Fruit fly (Drosophila melanogaster) whole organism, embryonic: ENCODE data around the gene CG3104.

Source experiments
- Blimp-1 ChIP-seq: fragments of 200-800 bp; sonication (Bioruptor generic); optimal IDR thresholded peaks from 3 replicates; lab custom pipeline; 2018; ENCODE audit warnings: missing biosample characterization, missing genetic modification characterization, mild to moderate bottlenecking, moderate library complexity, missing genetic modification reagents
- CG10147 ChIP-seq: fragments of 200-800 bp; sonication (Bioruptor generic); optimal IDR thresholded peaks from 2 replicates; lab custom pipeline; 2019; ENCODE audit warnings: missing biosample characterization, mild to moderate bottlenecking, missing genetic modification characterization, moderate library complexity
- CG17568 ChIP-seq: fragments of 200-800 bp; sonication (Bioruptor generic); optimal IDR thresholded peaks from 2 replicates; lab custom pipeline; 2018; ENCODE audit warnings: missing biosample characterization, mild to moderate bottlenecking, missing genetic modification characterization, moderate library complexity
- CG2116 ChIP-seq: fragments of 200-800 bp; sonication (Bioruptor generic); optimal IDR thresholded peaks from 3 replicates; lab custom pipeline; 2018; ENCODE audit warnings: missing biosample characterization, mild to moderate bottlenecking, missing genetic modification characterization
- CG30020 ChIP-seq: fragments of 200-800 bp; optimal IDR thresholded peaks from 2 replicates; lab custom pipeline; 2019; ENCODE audit warnings: missing biosample characterization, mild to moderate bottlenecking, missing genetic modification characterization, moderate library complexity
- CG31224 ChIP-seq: fragments of 200-800 bp; sonication (Bioruptor generic); IDR thresholded peaks from 2 replicates; pipeline ENCODE4 v1.3.6; 2022; ENCODE audit warnings: missing biosample characterization, missing genetic modification characterization
- CG3163 ChIP-seq: fragments of 200-800 bp; sonication (Bioruptor generic); optimal IDR thresholded peaks from 3 replicates; lab custom pipeline; 2016; ENCODE audit warnings: missing biosample characterization, missing genetic modification characterization
- CG3726 ChIP-seq: fragments of 200-800 bp; sonication (Bioruptor generic); IDR thresholded peaks from 3 replicates; pipeline ENCODE4, ENCODE4 v1.3.6; 2022; ENCODE audit warnings: missing biosample characterization, missing genetic modification characterization
- CG4282 ChIP-seq: fragments of 200-800 bp; sonication (Bioruptor generic); optimal IDR thresholded peaks from 2 replicates; lab custom pipeline; 2016; ENCODE audit warnings: missing biosample characterization, missing genetic modification characterization
- CG6854 ChIP-seq: fragments of 200-800 bp; sonication (Bioruptor generic); optimal IDR thresholded peaks from 3 replicates; lab custom pipeline; 2017; ENCODE audit warnings: missing biosample characterization, mild to moderate bottlenecking, missing genetic modification characterization
- CG7372 ChIP-seq: fragments of 200-800 bp; sonication (Bioruptor generic); IDR thresholded peaks from 2 replicates; pipeline ENCODE4 v1.3.6; 2022; ENCODE audit warnings: missing biosample characterization, missing genetic modification characterization
- Dip3 ChIP-seq: fragments of 200-800 bp; sonication (Bioruptor generic); optimal IDR thresholded peaks from 3 replicates; lab custom pipeline; 2016; ENCODE audit warnings: missing biosample characterization, missing genetic modification characterization
- Dp ChIP-seq: fragments of 200-800 bp; sonication (Bioruptor generic); optimal IDR thresholded peaks from 2 replicates; lab custom pipeline; 2018; ENCODE audit warnings: missing biosample characterization, mild to moderate bottlenecking, missing genetic modification characterization, moderate library complexity
- Hand ChIP-seq: fragments of 200-800 bp; sonication (Bioruptor generic); optimal IDR thresholded peaks from 2 replicates; lab custom pipeline; 2017; ENCODE audit warnings: mild to moderate bottlenecking, missing biosample characterization, missing genetic modification reagents, missing genetic modification characterization
- Hr51 ChIP-seq, 2 experiments: fragments of 200-800 bp; sonication (Bioruptor generic); optimal IDR thresholded peaks; 2 replicates in 1 of 2; 3 replicates in 1 of 2; lab custom pipeline; 2016 to 2018; ENCODE audit warnings: missing biosample characterization in 2 of 2, missing genetic modification characterization in 2 of 2, mild to moderate bottlenecking in 1 of 2, moderate library complexity in 1 of 2
- Med ChIP-seq: fragments of 200-800 bp; sonication (Bioruptor generic); peaks from one replicate; lab custom pipeline; 2016; ENCODE audit warnings: missing biosample characterization, missing genetic modification characterization, mild to moderate bottlenecking, inconsistent platforms, moderate library complexity
- Nf-YA ChIP-seq: fragments of 200-800 bp; sonication (Bioruptor generic); IDR thresholded peaks from 2 replicates; pipeline ENCODE4 v1.3.6; 2022; ENCODE audit warnings: missing biosample characterization, missing genetic modification characterization
- Oli ChIP-seq: fragments of 200-800 bp; sonication (Bioruptor generic); optimal IDR thresholded peaks from 2 replicates; lab custom pipeline; 2018; ENCODE audit warnings: missing biosample characterization, mild to moderate bottlenecking, missing genetic modification characterization, moderate library complexity
- Rfx ChIP-seq: fragments of 200-800 bp; sonication (Bioruptor generic); IDR thresholded peaks from 2 replicates; pipeline ENCODE4 v1.3.6; 2022; ENCODE audit warnings: missing biosample characterization, missing genetic modification characterization
- Xbp1 ChIP-seq: fragments of 200-800 bp; sonication (Bioruptor generic); optimal IDR thresholded peaks from 3 replicates; lab custom pipeline; 2016; ENCODE audit warnings: missing biosample characterization, mild to moderate bottlenecking, missing genetic modification characterization
- amos ChIP-seq: fragments of 200-800 bp; sonication (Bioruptor generic); IDR thresholded peaks from 2 replicates; pipeline ENCODE4 v1.3.6; 2022; ENCODE audit warnings: missing biosample characterization, missing genetic modification characterization; ENCODE audit not compliant: partially characterized antibody
- aop ChIP-seq: fragments of 200-800 bp; sonication (Bioruptor generic); IDR thresholded peaks from 2 replicates; pipeline ENCODE4 v1.3.6; 2022; ENCODE audit warnings: missing biosample characterization, missing genetic modification characterization
- ap ChIP-seq: fragments of 200-800 bp; sonication (Bioruptor generic); IDR thresholded peaks from 2 replicates; pipeline ENCODE4 v1.3.6; 2022; ENCODE audit warnings: missing biosample characterization, missing genetic modification characterization
- ase ChIP-seq: fragments of 200-800 bp; sonication (Bioruptor generic); IDR thresholded peaks from 3 replicates; pipeline ENCODE4 v1.3.6; 2022; ENCODE audit warnings: missing biosample characterization, missing genetic modification characterization
- cwo ChIP-seq: fragments of 200-800 bp; sonication (Bioruptor generic); optimal IDR thresholded peaks from 3 replicates; lab custom pipeline; 2017; ENCODE audit warnings: missing biosample characterization, missing genetic modification characterization, mild to moderate bottlenecking, moderate library complexity, missing genetic modification reagents
- danr ChIP-seq: fragments of 200-800 bp; sonication (Bioruptor generic); IDR thresholded peaks from 2 replicates; pipeline ENCODE4 v1.3.6; 2022; ENCODE audit warnings: missing biosample characterization, missing genetic modification characterization
- disco-r ChIP-seq: fragments of 200-800 bp; sonication (Bioruptor generic); optimal IDR thresholded peaks from 2 replicates; lab custom pipeline; 2016; ENCODE audit warnings: missing biosample characterization, missing genetic modification characterization
- fd102C ChIP-seq: fragments of 200-800 bp; sonication (Bioruptor generic); optimal IDR thresholded peaks from 2 replicates; lab custom pipeline; 2018; ENCODE audit warnings: missing biosample characterization, mild to moderate bottlenecking, missing genetic modification characterization, moderate library complexity
- gt ChIP-seq: fragments of 200-800 bp; sonication (Bioruptor generic); IDR thresholded peaks from 2 replicates; pipeline ENCODE4 v1.3.6; 2022; ENCODE audit warnings: missing biosample characterization, missing genetic modification characterization
- her ChIP-seq: fragments of 200-800 bp; sonication (Bioruptor generic); optimal IDR thresholded peaks from 2 replicates; lab custom pipeline; 2016; ENCODE audit warnings: missing biosample characterization, missing genetic modification characterization
- insv ChIP-seq, 2 experiments: fragments of 200-800 bp; sonication (Bioruptor generic); optimal IDR thresholded peaks; 3 replicates each; lab custom pipeline; 2016 to 2018; ENCODE audit warnings: missing biosample characterization in 2 of 2, missing genetic modification characterization in 2 of 2
- kah ChIP-seq: fragments of 200-800 bp; sonication (Bioruptor generic); optimal IDR thresholded peaks from 2 replicates; lab custom pipeline; 2018; ENCODE audit warnings: missing biosample characterization, mild to moderate bottlenecking, missing genetic modification characterization
- nmo ChIP-seq: fragments of 200-800 bp; sonication (Bioruptor generic); optimal IDR thresholded peaks from 2 replicates; lab custom pipeline; 2018; ENCODE audit warnings: missing biosample characterization, mild to moderate bottlenecking, missing genetic modification characterization, moderate library complexity
- pho ChIP-seq: fragments of 200-800 bp; sonication (Bioruptor generic); optimal IDR thresholded peaks from 2 replicates; lab custom pipeline; 2016; ENCODE audit warnings: missing biosample characterization, missing genetic modification characterization
- pita ChIP-seq: fragments of 200-800 bp; sonication (Bioruptor generic); optimal IDR thresholded peaks from 2 replicates; lab custom pipeline; 2017; ENCODE audit warnings: missing biosample characterization, mild to moderate bottlenecking, missing genetic modification characterization
- prd ChIP-seq, 3 experiments: fragments of >200 bp in 2 of 3; fragments of 200-800 bp in 1 of 3; sonication (Bioruptor generic) in 1 of 3; optimal IDR thresholded peaks in 2 of 3; IDR thresholded peaks in 1 of 3; 2 replicates in 2 of 3; 3 replicates in 1 of 3; pipeline versions ENCODE4 v1.3.6 to Lab custom; 2017 to 2022; ENCODE audit warnings: missing biosample characterization in 1 of 3, missing genetic modification characterization in 1 of 3
- pzg ChIP-seq: fragments of 200-800 bp; sonication (Bioruptor generic); optimal IDR thresholded peaks from 3 replicates; lab custom pipeline; 2018; ENCODE audit warnings: missing biosample characterization, mild to moderate bottlenecking, missing genetic modification characterization, moderate library complexity
- sc ChIP-seq, 3 experiments: fragments of >200 bp in 2 of 3; fragments of 200-800 bp in 1 of 3; sonication (Bioruptor generic) in 1 of 3; optimal IDR thresholded peaks; 2 replicates in 2 of 3; 3 replicates in 1 of 3; lab custom pipeline; 2017; ENCODE audit warnings: mild to moderate bottlenecking in 1 of 3, missing biosample characterization in 1 of 3, missing genetic modification characterization in 1 of 3, missing genetic modification reagents in 1 of 3
- shn ChIP-seq: fragments of 200-800 bp; sonication (Bioruptor generic); optimal IDR thresholded peaks from 3 replicates; lab custom pipeline; 2016; ENCODE audit warnings: missing biosample characterization, missing genetic modification characterization
- sima ChIP-seq: fragments of 200-800 bp; sonication (Bioruptor generic); optimal IDR thresholded peaks from 2 replicates; lab custom pipeline; 2016; ENCODE audit warnings: missing biosample characterization, missing genetic modification characterization
- sisA ChIP-seq: fragments of 200-800 bp; sonication (Bioruptor generic); IDR thresholded peaks from 2 replicates; pipeline ENCODE4 v1.3.6; 2022; ENCODE audit warnings: missing biosample characterization, missing genetic modification characterization
- sqz ChIP-seq: fragments of 200-800 bp; sonication (Bioruptor generic); optimal IDR thresholded peaks from 3 replicates; lab custom pipeline; 2018; ENCODE audit warnings: missing biosample characterization, mild to moderate bottlenecking, missing genetic modification characterization
- ssp ChIP-seq: fragments of 200-800 bp; sonication (Bioruptor generic); IDR thresholded peaks from 2 replicates; pipeline ENCODE4 v1.3.6; 2022; ENCODE audit warnings: missing biosample characterization, missing genetic modification characterization
- tgo ChIP-seq: fragments of 200-800 bp; sonication (Bioruptor generic); IDR thresholded peaks from 3 replicates; pipeline ENCODE4 v1.3.6; 2022; ENCODE audit warnings: missing biosample characterization, missing genetic modification characterization
- tin ChIP-seq: fragments of 200-800 bp; sonication (Bioruptor generic); optimal IDR thresholded peaks from 3 replicates; lab custom pipeline; 2016; ENCODE audit warnings: missing biosample characterization, missing genetic modification characterization
- trh ChIP-seq: fragments of 200-800 bp; sonication (Bioruptor generic); optimal IDR thresholded peaks from 2 replicates; lab custom pipeline; 2016; ENCODE audit warnings: missing biosample characterization, missing genetic modification characterization
- ttk ChIP-seq: fragments of 200-800 bp; sonication (Bioruptor generic); IDR thresholded peaks from 2 replicates; pipeline ENCODE4 v2.1.2; 2022; ENCODE audit warnings: missing biosample characterization, missing genetic modification characterization
- usp ChIP-seq: fragments of >200 bp; optimal IDR thresholded peaks from 2 replicates; lab custom pipeline; 2017; ENCODE audit warnings: missing biosample characterization, missing genetic modification characterization

The CG3104 gene

dm6 chr2L:2885503-2886225, 30.1 kb upstream of the CG3104 start, which contains the start of the genes NTPase and lilli (continued):
- TF ChIP-seq amos (GFP tag; lab: Robert Waterston, UW) = peak; percentile 94
- TF ChIP-seq Rfx (GFP tag; lab: Robert Waterston, UW) = peak; percentile 76
- TF ChIP-seq CG30020 (tag; lab: Kevin White, UChicago) = no peak
- TF ChIP-seq tin (GFP tag; lab: Kevin White, UChicago) = peak; percentile 63
- TF ChIP-seq shn (GFP tag; lab: Kevin White, UChicago) = peak; percentile 74
- TF ChIP-seq Oli (tag; lab: Kevin White, UChicago) = no peak
- no peak for TF ChIP-seq Nf-YA
- no peak for TF ChIP-seq CG6854 (GFP tag; lab: Kevin White, UChicago)
- no peak for TF ChIP-seq insv (GFP tag; optimal IDR thresholded peaks at IDR 0.05; lab: Kevin White, UChicago)
- no peak for TF ChIP-seq sima (GFP tag; lab: Kevin White, UChicago)
- no peak for TF ChIP-seq Hand
- peak; percentile 31 to 43 for TF ChIP-seq Hr51 (GFP tag; optimal IDR thresholded peaks at IDR 0.05; lab: Kevin White, UChicago)
- TF ChIP-seq pho (GFP tag; lab: Kevin White, UChicago) = peak; percentile 29
- no peak for TF ChIP-seq kah
- peak; percentile 96 for TF ChIP-seq sqz
- no peak for TF ChIP-seq usp (GFP tag; lab: Kevin White, UChicago)
- TF ChIP-seq CG7372 (GFP tag; lab: Robert Waterston, UW) = no peak
- peak; percentile 11 for TF ChIP-seq Dp
- peak; percentile 81 for TF ChIP-seq pzg (GFP tag; lab: Kevin White, UChicago)
- no peak for TF ChIP-seq aop (GFP tag; lab: Robert Waterston, UW)
- TF ChIP-seq disco-r (GFP tag; lab: Kevin White, UChicago) = peak; percentile 41
- TF ChIP-seq CG10147 (GFP tag; lab: Kevin White, UChicago) = no peak
- peak; percentile 33 for TF ChIP-seq nmo (GFP tag; lab: Kevin White, UChicago)
- peak; percentile 78 for TF ChIP-seq her (GFP tag; lab: Kevin White, UChicago)
- peak; percentile 59; the same call in 1 of the 2 replicates for TF ChIP-seq ttk (GFP tag; lab: Robert Waterston, UW)
- TF ChIP-seq cwo (GFP tag; lab: Kevin White, UChicago) = peak; percentile 25
- TF ChIP-seq pita (GFP tag; lab: Kevin White, UChicago) = no peak
- TF ChIP-seq fd102C (GFP tag; lab: Kevin White, UChicago) = no peak
- TF ChIP-seq tgo = peak; percentile 36; the same call in 1 of the 3 replicates
- peak; percentile 96 for TF ChIP-seq Med (GFP tag; lab: Kevin White, UChicago)
- peak; percentile 56 for TF ChIP-seq ssp (GFP tag; lab: Robert Waterston, UW)
- TF ChIP-seq trh (GFP tag; lab: Kevin White, UChicago) = peak; percentile 41
- no peak for TF ChIP-seq CG4282 (GFP tag; lab: Kevin White, UChicago)
- TF ChIP-seq ase (GFP tag; lab: Robert Waterston, UW) = peak; percentile 52; the same call in 2 of the 3 replicates
- TF ChIP-seq Xbp1 (GFP tag; lab: Kevin White, UChicago) = peak; percentile 78
- TF ChIP-seq prd (optimal IDR thresholded peaks at IDR 0.05; lab: Kevin White, UChicago) = no peak
- peak; percentile 67 for TF ChIP-seq prd (GFP tag; IDR thresholded peaks at IDR 0.05; lab: Robert Waterston, UW)
- TF ChIP-seq danr (GFP tag; lab: Robert Waterston, UW) = no peak
- no peak for TF ChIP-seq CG3726
- peak; percentile 40 for TF ChIP-seq CG17568 (GFP tag; lab: Kevin White, UChicago)
- TF ChIP-seq CG2116 (GFP tag; lab: Kevin White, UChicago) = peak; percentile 70
- peak; percentile 7 for TF ChIP-seq Blimp-1 (GFP tag; lab: Kevin White, UChicago)
- peak; percentile 66 for TF ChIP-seq Dip3 (GFP tag; lab: Kevin White, UChicago)
- TF ChIP-seq sisA (GFP tag; lab: Robert Waterston, UW) = peak; percentile 57
- TF ChIP-seq gt (GFP tag; lab: Robert Waterston, UW) = no peak
- peak; percentile 34; the same call in 1 of the 2 replicates for TF ChIP-seq CG31224
- peak; percentile 61 for TF ChIP-seq CG3163
- TF ChIP-seq sc (optimal IDR thresholded peaks at IDR 0.05; lab: Kevin White, UChicago) = no peak
- no peak for TF ChIP-seq sc (GFP tag; optimal IDR thresholded peaks at IDR 0.05; lab: Kevin White, UChicago)
- TF ChIP-seq ap (GFP tag; lab: Robert Waterston, UW) = peak; percentile 31; the same call in 1 of the 2 replicates
